Worm (Caenorhabditis elegans) whole organism, L1 larva: ENCODE results near the gene pbo-1.
A peak's percentile ranks its signal among the peaks of the same experiment; 100 is the strongest.

Experiments
- blmp-1 ChIP-seq: fragments of 150-350 bp; optimal IDR thresholded peaks from 2 replicates; lab custom pipeline; 2014; ENCODE audit warnings: missing biosample characterization, missing genetic modification characterization
- ces-1 ChIP-seq: fragments of 150-350 bp; optimal IDR thresholded peaks from 2 replicates; lab custom pipeline; 2014; ENCODE audit warnings: missing biosample characterization, missing genetic modification reagents, missing genetic modification characterization
- egl-27 ChIP-seq, 2 experiments: fragments of 150-350 bp in 1 of 2; sonication (generic microtip); optimal IDR thresholded peaks; 3 replicates each; lab custom pipeline; 2017 to 2018; ENCODE audit warnings: missing biosample characterization in 2 of 2, missing genetic modification characterization in 2 of 2, missing genetic modification reagents in 2 of 2
- hlh-17 ChIP-seq: fragments of 200-800 bp; sonication (Bioruptor generic); optimal IDR thresholded peaks from 2 replicates; lab custom pipeline; 2018; ENCODE audit warnings: missing genetic modification characterization, mild to moderate bottlenecking, missing compliant biosample characterization, moderate library complexity, borderline replicate concordance
- lin-35 ChIP-seq, 2 experiments: fragments of 150-350 bp; optimal IDR thresholded peaks; 2 replicates each; lab custom pipeline; 2014; ENCODE audit warnings: missing biosample characterization in 2 of 2, missing genetic modification characterization in 2 of 2, missing genetic modification reagents in 2 of 2
- lir-3 ChIP-seq: sonication (generic microtip); optimal IDR thresholded peaks from 2 replicates; lab custom pipeline; 2016; ENCODE audit warnings: mild to moderate bottlenecking, missing genetic modification characterization, moderate library complexity, missing compliant biosample characterization; ENCODE audit not compliant: poor library complexity
- mdl-1 ChIP-seq, 2 experiments: fragments of 150-350 bp; optimal IDR thresholded peaks; 2 replicates each; lab custom pipeline; 2014 to 2017; ENCODE audit warnings: missing biosample characterization in 2 of 2, missing genetic modification characterization in 2 of 2, inconsistent platforms in 1 of 2
- mep-1 ChIP-seq: fragments of 150-350 bp; optimal IDR thresholded peaks from 2 replicates; lab custom pipeline; 2014; ENCODE audit warnings: missing biosample characterization, missing genetic modification characterization
- nhr-11 ChIP-seq: fragments of 150-350 bp; optimal IDR thresholded peaks from 2 replicates; lab custom pipeline; 2014; ENCODE audit warnings: missing biosample characterization, missing genetic modification characterization
- unc-86 ChIP-seq: sonication (generic microtip); optimal IDR thresholded peaks from 2 replicates; lab custom pipeline; 2016; ENCODE audit warnings: missing genetic modification characterization, missing compliant biosample characterization
- zag-1 ChIP-seq: fragments of 150-350 bp; optimal IDR thresholded peaks from 2 replicates; lab custom pipeline; 2014; ENCODE audit warnings: missing biosample characterization, missing genetic modification characterization

DNA sequence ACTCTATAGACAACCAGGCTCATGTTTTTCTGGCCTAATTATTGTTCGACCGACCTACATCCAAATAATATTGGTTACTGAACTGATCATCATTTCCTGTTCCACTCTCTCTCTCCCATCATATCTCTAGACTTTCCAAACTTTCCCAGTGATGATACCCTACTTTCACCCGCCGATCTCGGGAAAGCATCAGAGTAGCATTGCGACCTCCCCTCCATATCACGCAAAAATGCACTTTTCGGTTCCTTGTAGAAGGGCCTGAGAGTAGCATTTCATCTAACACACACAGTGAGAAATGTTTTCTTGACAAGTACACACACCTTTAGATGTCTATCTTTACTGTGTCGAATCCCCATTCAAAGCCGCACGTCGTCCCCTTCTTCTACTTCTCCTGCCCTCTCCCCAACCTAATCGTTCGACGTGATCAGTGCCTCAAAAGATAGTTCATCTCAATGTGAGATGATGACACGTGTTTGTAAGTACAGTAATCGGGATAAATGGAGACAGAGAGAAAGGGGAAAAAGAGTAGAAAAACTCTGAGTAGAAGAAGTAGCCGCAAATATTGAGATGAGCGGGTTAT lies 53.4 kb downstream of the pbo-1 start:
- TF ChIP-seq hlh-17 (GFP tag; lab: Kevin White, UChicago) (no peak), zag-1 (no peak), blmp-1 (peak; percentile 93), lir-3 (no peak), egl-27 (tag; optimal IDR thresholded peaks at IDR 0.05; lab: Kevin White, UChicago) (no peak), mdl-1 (tag; optimal IDR thresholded peaks at IDR 0.05; lab: Kevin White, UChicago) (no peak), ces-1 (GFP tag; lab: Kevin White, UChicago) (no peak), nhr-11 (tag; lab: Kevin White, UChicago) (no peak), lin-35 (GFP tag; optimal IDR thresholded peaks at IDR 0.05; lab: Kevin White, UChicago) (no peak), mep-1 (tag; lab: Kevin White, UChicago) (peak; percentile 24), unc-86 (tag; lab: Kevin White, UChicago) (no peak)
